ENCODE assay signal across 8 worm cellular contexts in genomic region chrIII:10284214-10284613, ce11.
TF ChIP-seq lines count a peak whose summit lies in the region.

No protein-coding gene starts in this region.

TF ChIP-seq in whole organism, L1 larva, 84 proteins besides CTCF, POLR2A, EP300 and RAD21 (continues in another document):
- TF ChIP-seq tlp-1 (tag; optimal IDR thresholded peaks at IDR 0.05; lab: Kevin White, UChicago) (no peak), F16B12.6 (tag; optimal IDR thresholded peaks at IDR 0.05; lab: Kevin White, UChicago) (peak; percentile 4), mdl-1 (tag; optimal IDR thresholded peaks at IDR 0.05; lab: Kevin White, UChicago) (peak in 1 of 2 experiments; percentile 39), fkh-4 (tag; optimal IDR thresholded peaks at IDR 0.05; lab: Kevin White, UChicago; ENCODE audit: borderline replicate concordance) (no peak), ceh-90 (tag; optimal IDR thresholded peaks at IDR 0.05; lab: Kevin White, UChicago) (no peak), nhr-77 (tag; optimal IDR thresholded peaks at IDR 0.05; lab: Kevin White, UChicago) (no peak), egl-27 (tag; optimal IDR thresholded peaks at IDR 0.05; lab: Kevin White, UChicago) (peak in 1 of 2 experiments; percentile 22), lin-39 (tag; optimal IDR thresholded peaks at IDR 0.05; lab: Kevin White, UChicago) (no peak), nhr-20 (tag; optimal IDR thresholded peaks at IDR 0.05; lab: Kevin White, UChicago) (peak; percentile 11), egl-13 (tag; optimal IDR thresholded peaks at IDR 0.05; lab: Kevin White, UChicago) (peak; percentile 69), elt-3 (tag; optimal IDR thresholded peaks at IDR 0.05; lab: Kevin White, UChicago) (no peak)

TF ChIP-seq in whole organism, L2 larva, 48 proteins besides CTCF, POLR2A, EP300 and RAD21 (continues in another document):
- TF ChIP-seq F13H6.1 (tag; optimal IDR thresholded peaks at IDR 0.05; lab: Kevin White, UChicago) (peak; percentile 69), R02D3.7 (tag; optimal IDR thresholded peaks at IDR 0.05; lab: Kevin White, UChicago) (no peak), gmeb-1 (tag; optimal IDR thresholded peaks at IDR 0.05; lab: Kevin White, UChicago) (no peak), peb-1 (tag; optimal IDR thresholded peaks at IDR 0.05; lab: Kevin White, UChicago) (no peak), lin-39 (tag; optimal IDR thresholded peaks at IDR 0.05; lab: Kevin White, UChicago) (no peak), dmd-4 (tag; optimal IDR thresholded peaks at IDR 0.05; lab: Kevin White, UChicago) (no peak), Y55F3AM.14 (GFP tag; optimal IDR thresholded peaks at IDR 0.05; lab: Kevin White, UChicago) (peak; percentile 54), ztf-11 (tag; optimal IDR thresholded peaks at IDR 0.05; lab: Kevin White, UChicago) (no peak), lsy-2 (tag; optimal IDR thresholded peaks at IDR 0.05; lab: Kevin White, UChicago) (peak in 1 of 2 experiments; percentile 71), ceh-16 (tag; optimal IDR thresholded peaks at IDR 0.05; lab: Kevin White, UChicago) (no peak), unc-62 (GFP tag; optimal IDR thresholded peaks at IDR 0.05; lab: Kevin White, UChicago) (no peak), C34F6.9 (tag; optimal IDR thresholded peaks at IDR 0.05; lab: Kevin White, UChicago) (peak; percentile 77)

TF ChIP-seq in whole organism, L3 larva, 47 proteins besides CTCF, POLR2A, EP300 and RAD21 (continues in another document):
- TF ChIP-seq pqm-1 (tag; optimal IDR thresholded peaks at IDR 0.05; lab: Kevin White, UChicago), result no peak
- no peak for TF ChIP-seq skn-1 (tag; optimal IDR thresholded peaks at IDR 0.05; lab: Kevin White, UChicago)
- TF ChIP-seq elt-1 (tag; optimal IDR thresholded peaks at IDR 0.05; lab: Kevin White, UChicago), result peak; percentile 13
- TF ChIP-seq mml-1 (tag; optimal IDR thresholded peaks at IDR 0.05; lab: Kevin White, UChicago), result no peak
- TF ChIP-seq nfya-1 (tag; optimal IDR thresholded peaks at IDR 0.05; lab: Kevin White, UChicago; ENCODE audit: insufficient read depth), result peak; percentile 74
- no peak for TF ChIP-seq unc-39 (tag; optimal IDR thresholded peaks at IDR 0.05; lab: Kevin White, UChicago)
- TF ChIP-seq R02D3.7 (tag; optimal IDR thresholded peaks at IDR 0.05; lab: Kevin White, UChicago), result no peak
- no peak for TF ChIP-seq pha-4 (tag; optimal IDR thresholded peaks at IDR 0.05; lab: Kevin White, UChicago)
- no peak for TF ChIP-seq nhr-11 (tag; optimal IDR thresholded peaks at IDR 0.05; lab: Kevin White, UChicago)
- no peak for TF ChIP-seq unc-62 (GFP tag; optimal IDR thresholded peaks at IDR 0.05; lab: Kevin White, UChicago)
- TF ChIP-seq mdl-1 (tag; optimal IDR thresholded peaks at IDR 0.05; lab: Kevin White, UChicago), result peak; percentile 12
- TF ChIP-seq nhr-76 (tag; optimal IDR thresholded peaks at IDR 0.05; lab: Kevin White, UChicago), result no peak

TF ChIP-seq in whole organism, L4 larva, 104 proteins besides CTCF, POLR2A, EP300 and RAD21 (continues in another document):
- TF ChIP-seq skn-1 (tag; optimal IDR thresholded peaks at IDR 0.05; lab: Kevin White, UChicago) (no peak), lin-13 (GFP tag; optimal IDR thresholded peaks at IDR 0.05; lab: Kevin White, UChicago) (peak; percentile 19), zfp-3 (GFP tag; conservative IDR thresholded peaks at IDR 0.05; lab: Robert Waterston, UW) (no peak), ces-1 (GFP tag; optimal IDR thresholded peaks at IDR 0.05; lab: Kevin White, UChicago) (peak; percentile 84), nhr-76 (tag; optimal IDR thresholded peaks at IDR 0.05; lab: Kevin White, UChicago) (no peak), php-3 (GFP tag; IDR thresholded peaks at IDR 0.05; lab: Robert Waterston, UW) (no peak), madf-5 (GFP tag; IDR thresholded peaks at IDR 0.05; lab: Robert Waterston, UW) (no peak), attf-4 (tag; optimal IDR thresholded peaks at IDR 0.05; lab: Kevin White, UChicago) (no peak), duxl-1 (tag; optimal IDR thresholded peaks at IDR 0.05; lab: Kevin White, UChicago; ENCODE audit: poor library complexity) (no peak), hlh-11 (tag; optimal IDR thresholded peaks at IDR 0.05; lab: Kevin White, UChicago) (peak; percentile 42), dmd-6 (GFP tag; IDR thresholded peaks at IDR 0.05; lab: Robert Waterston, UW) (peak; percentile 55), set-16 (GFP tag; IDR thresholded peaks at IDR 0.05; lab: Robert Waterston, UW) (peak; percentile 93)

TF ChIP-seq in whole organism, late embryonic, 69 proteins besides CTCF, POLR2A, EP300 and RAD21 (continues in another document):
- TF ChIP-seq pag-3 (tag; optimal IDR thresholded peaks at IDR 0.05; lab: Kevin White, UChicago; ENCODE audit: borderline replicate concordance), result no peak
- no peak for TF ChIP-seq ceh-18 (tag; optimal IDR thresholded peaks at IDR 0.05; lab: Kevin White, UChicago)
- TF ChIP-seq ref-2 (tag; optimal IDR thresholded peaks at IDR 0.05; lab: Kevin White, UChicago), result peak; percentile 14
- TF ChIP-seq elt-2 (tag; optimal IDR thresholded peaks at IDR 0.05; lab: Kevin White, UChicago), result no peak
- no peak for TF ChIP-seq ttx-3 (tag; optimal IDR thresholded peaks at IDR 0.05; lab: Kevin White, UChicago)
- no peak for TF ChIP-seq sox-4 (tag; optimal IDR thresholded peaks at IDR 0.05; lab: Kevin White, UChicago)
- no peak for TF ChIP-seq ceh-22 (tag; optimal IDR thresholded peaks at IDR 0.05; lab: Kevin White, UChicago)
- peak; percentile 14 for TF ChIP-seq che-1 (tag; optimal IDR thresholded peaks at IDR 0.05; lab: Kevin White, UChicago)
- no peak for TF ChIP-seq unc-3 (GFP tag; conservative IDR thresholded peaks at IDR 0.05; lab: Robert Waterston, UW)
- TF ChIP-seq unc-3 (tag; optimal IDR thresholded peaks at IDR 0.05; lab: Kevin White, UChicago), result no peak
- peak; percentile 36 for TF ChIP-seq ceh-19 (GFP tag; optimal IDR thresholded peaks at IDR 0.05; lab: Kevin White, UChicago)
- peak; percentile 58 for TF ChIP-seq tbx-2 (tag; optimal IDR thresholded peaks at IDR 0.05; lab: Kevin White, UChicago)
- TF ChIP-seq madf-2 (tag; optimal IDR thresholded peaks at IDR 0.05; lab: Kevin White, UChicago), result no peak

TF ChIP-seq in whole organism, midembryonic, 9 proteins besides CTCF, POLR2A, EP300 and RAD21:
- TF ChIP-seq ref-1 (GFP tag; conservative IDR thresholded peaks at IDR 0.05; lab: Robert Waterston, UW) (no peak), T22C8.4 (GFP tag; IDR thresholded peaks at IDR 0.05; lab: Robert Waterston, UW) (no peak), flt-1 (GFP tag; IDR thresholded peaks at IDR 0.05; lab: Robert Waterston, UW) (no peak), ztf-29 (GFP tag; IDR thresholded peaks at IDR 0.05; lab: Robert Waterston, UW) (no peak), cog-1 (tag; optimal IDR thresholded peaks at IDR 0.05; lab: Kevin White, UChicago) (peak; percentile 37), med-1 (GFP tag; optimal IDR thresholded peaks at IDR 0.05; lab: Kevin White, UChicago; ENCODE audit: insufficient read depth) (no peak), tab-1 (GFP tag; IDR thresholded peaks at IDR 0.05; lab: Robert Waterston, UW) (no peak), klf-2 (GFP tag; conservative IDR thresholded peaks at IDR 0.05; lab: Robert Waterston, UW) (no peak)

TF ChIP-seq in whole organism, mixed stage, embryonic, 35 proteins besides CTCF, POLR2A, EP300 and RAD21:
- TF ChIP-seq sptf-1 (tag; optimal IDR thresholded peaks at IDR 0.05; lab: Kevin White, UChicago), result peak; percentile 45
- no peak for TF ChIP-seq nhr-237 (tag; optimal IDR thresholded peaks at IDR 0.05; lab: Kevin White, UChicago)
- peak; percentile 38 for TF ChIP-seq M03D4.4 (tag; optimal IDR thresholded peaks at IDR 0.05; lab: Kevin White, UChicago)
- TF ChIP-seq lsy-2 (tag; optimal IDR thresholded peaks at IDR 0.05; lab: Kevin White, UChicago), result peak; percentile 0
- TF ChIP-seq unc-120 (tag; optimal IDR thresholded peaks at IDR 0.05; lab: Kevin White, UChicago; ENCODE audit: poor library complexity, severe bottlenecking), result peak; percentile 68
- TF ChIP-seq mls-2 (tag; optimal IDR thresholded peaks at IDR 0.05; lab: Kevin White, UChicago), result peak; percentile 69
- no peak for TF ChIP-seq elt-1 (tag; optimal IDR thresholded peaks at IDR 0.05; lab: Kevin White, UChicago; ENCODE audit: borderline replicate concordance, insufficient read depth)
- TF ChIP-seq ceh-39 (tag; optimal IDR thresholded peaks at IDR 0.05; lab: Kevin White, UChicago), result no peak
- no peak for TF ChIP-seq lin-13 (tag; optimal IDR thresholded peaks at IDR 0.05; lab: Kevin White, UChicago)
- TF ChIP-seq ces-1 (GFP tag; optimal IDR thresholded peaks at IDR 0.05; lab: Kevin White, UChicago), result peak; percentile 99
- TF ChIP-seq ceh-83 (GFP tag; optimal IDR thresholded peaks at IDR 0.05; lab: Kevin White, UChicago), result no peak

TF ChIP-seq in whole organism, young adult, 124 proteins besides CTCF, POLR2A, EP300 and RAD21 (continues in another document):
- TF ChIP-seq cebp-2 (GFP tag; IDR thresholded peaks at IDR 0.05; lab: Robert Waterston, UW), result peak; percentile 64; the same call in 1 of the 2 replicates
- no peak for TF ChIP-seq hsf-1 (GFP tag; IDR thresholded peaks at IDR 0.05; lab: Robert Waterston, UW)
- no peak for TF ChIP-seq rec-8 (tag; optimal IDR thresholded peaks at IDR 0.05; lab: Kevin White, UChicago)
- no peak for TF ChIP-seq K11D2.4 (GFP tag; IDR thresholded peaks at IDR 0.05; lab: Robert Waterston, UW)
- TF ChIP-seq fkh-3 (tag; optimal IDR thresholded peaks at IDR 0.05; lab: Kevin White, UChicago), result no peak
- no peak for TF ChIP-seq lsl-1 (GFP tag; optimal IDR thresholded peaks at IDR 0.05; lab: Kevin White, UChicago)
- no peak for TF ChIP-seq B0336.3 (GFP tag; IDR thresholded peaks at IDR 0.05; lab: Robert Waterston, UW)
- TF ChIP-seq lin-40 (tag; optimal IDR thresholded peaks at IDR 0.05; lab: Kevin White, UChicago), result peak; percentile 48
- no peak for TF ChIP-seq cebp-1 (GFP tag; IDR thresholded peaks at IDR 0.05; lab: Robert Waterston, UW)
- TF ChIP-seq cebp-1 (tag; optimal IDR thresholded peaks at IDR 0.05; lab: Kevin White, UChicago), result peak; percentile 64
- TF ChIP-seq efl-1 (GFP tag; optimal IDR thresholded peaks at IDR 0.05; lab: Kevin White, UChicago), result no peak
- TF ChIP-seq ceh-79 (tag; optimal IDR thresholded peaks at IDR 0.05; lab: Kevin White, UChicago), result no peak
- TF ChIP-seq lin-54 (GFP tag; optimal IDR thresholded peaks at IDR 0.05; lab: Kevin White, UChicago), result no peak
- TF ChIP-seq mcd-1 (GFP tag; IDR thresholded peaks at IDR 0.05; lab: Robert Waterston, UW), result peak; percentile 52
- peak; percentile 49 for TF ChIP-seq hmg-1.2 (GFP tag; IDR thresholded peaks at IDR 0.05; lab: Robert Waterston, UW)
- no peak for TF ChIP-seq mxl-1 (tag; optimal IDR thresholded peaks at IDR 0.05; lab: Kevin White, UChicago)
- no peak for TF ChIP-seq F52B5.7 (tag; optimal IDR thresholded peaks at IDR 0.05; lab: Kevin White, UChicago)
- TF ChIP-seq zfh-2 (GFP tag; conservative IDR thresholded peaks at IDR 0.05; lab: Robert Waterston, UW), result peak; percentile 99
- TF ChIP-seq egrh-3 (GFP tag; IDR thresholded peaks at IDR 0.05; lab: Robert Waterston, UW), result peak; percentile 58; the same call in 1 of the 2 replicates
- no peak for TF ChIP-seq snpc-4 (GFP tag; optimal IDR thresholded peaks at IDR 0.05; lab: Kevin White, UChicago)
- TF ChIP-seq snpc-4 (tag; optimal IDR thresholded peaks at IDR 0.05; lab: Kevin White, UChicago), result peak in 1 of 4 experiments; percentile 16
- peak; percentile 58 for TF ChIP-seq ztf-22 (GFP tag; optimal IDR thresholded peaks at IDR 0.05; lab: Kevin White, UChicago)
